Worm (Caenorhabditis elegans) whole organism, L2 larva: ENCODE measurements around the gene T26H5.9.

Experiments
- C34F6.9 ChIP-seq: fragments of 150-350 bp; optimal IDR thresholded peaks from 2 replicates; lab custom pipeline; 2014; ENCODE audit warnings: missing biosample characterization, missing genetic modification characterization
- F13H6.1 ChIP-seq: sonication (generic microtip); optimal IDR thresholded peaks from 2 replicates; lab custom pipeline; 2016; ENCODE audit warnings: missing genetic modification characterization, missing compliant biosample characterization
- R02D3.7 ChIP-seq: fragments of 150-350 bp; optimal IDR thresholded peaks from 2 replicates; lab custom pipeline; 2014; ENCODE audit warnings: missing biosample characterization, missing genetic modification characterization
- Y55F3AM.14 ChIP-seq: fragments of 200-800 bp; sonication (Bioruptor generic); optimal IDR thresholded peaks from 2 replicates; lab custom pipeline; 2018; ENCODE audit warnings: mild to moderate bottlenecking, missing genetic modification characterization, missing compliant biosample characterization
- alr-1 ChIP-seq: fragments of 150-350 bp; optimal IDR thresholded peaks from 2 replicates; lab custom pipeline; 2014; ENCODE audit warnings: missing biosample characterization, missing genetic modification characterization
- aly-2 ChIP-seq: fragments of 150-350 bp; optimal IDR thresholded peaks from 2 replicates; lab custom pipeline; 2014; ENCODE audit warnings: missing biosample characterization, missing genetic modification characterization
- blmp-1 ChIP-seq: sonication (generic microtip); optimal IDR thresholded peaks from 2 replicates; lab custom pipeline; 2017; ENCODE audit warnings: missing genetic modification characterization, mild to moderate bottlenecking, missing compliant biosample characterization, antibody characterized with exemption, moderate library complexity; ENCODE audit not compliant: insufficient read depth
- crh-2 ChIP-seq: sonication (generic microtip); optimal IDR thresholded peaks from 2 replicates; lab custom pipeline; 2017; ENCODE audit warnings: missing biosample characterization, missing genetic modification characterization
- dmd-4 ChIP-seq: sonication (generic microtip); optimal IDR thresholded peaks from 2 replicates; lab custom pipeline; 2017; ENCODE audit warnings: missing biosample characterization, missing genetic modification characterization
- egl-27 ChIP-seq: sonication (generic microtip); optimal IDR thresholded peaks from 3 replicates; lab custom pipeline; 2017; ENCODE audit warnings: missing biosample characterization, missing genetic modification reagents, missing genetic modification characterization
- elt-3 ChIP-seq: sonication (generic microtip); optimal IDR thresholded peaks from 2 replicates; lab custom pipeline; 2017; ENCODE audit warnings: missing biosample characterization, missing genetic modification characterization
- fos-1 ChIP-seq: fragments of 150-350 bp; optimal IDR thresholded peaks from 2 replicates; lab custom pipeline; 2014; ENCODE audit warnings: missing biosample characterization, missing genetic modification characterization
- lin-11 ChIP-seq: fragments of 150-350 bp; sonication (generic microtip); optimal IDR thresholded peaks from 2 replicates; lab custom pipeline; 2014; ENCODE audit warnings: missing biosample characterization, missing genetic modification characterization, inconsistent platforms, mixed read lengths
- lin-13 ChIP-seq: fragments of 150-350 bp; optimal IDR thresholded peaks from 2 replicates; lab custom pipeline; 2014; ENCODE audit warnings: missing biosample characterization, missing genetic modification reagents, missing genetic modification characterization
- lin-39 ChIP-seq: fragments of 150-350 bp; optimal IDR thresholded peaks from 2 replicates; lab custom pipeline; 2014; ENCODE audit warnings: missing biosample characterization, missing genetic modification reagents, missing genetic modification characterization
- lsy-2 ChIP-seq, 2 experiments: fragments of 150-350 bp in 1 of 2; sonication (generic microtip) in 1 of 2; optimal IDR thresholded peaks; 2 replicates each; lab custom pipeline; 2014 to 2017; ENCODE audit warnings: missing biosample characterization in 2 of 2, missing genetic modification characterization in 2 of 2
- mab-5 ChIP-seq: fragments of 150-350 bp; optimal IDR thresholded peaks from 2 replicates; lab custom pipeline; 2014; ENCODE audit warnings: missing biosample characterization, missing genetic modification characterization
- mbf-1 ChIP-seq: sonication (generic microtip); optimal IDR thresholded peaks from 2 replicates; lab custom pipeline; 2017; ENCODE audit warnings: missing biosample characterization, missing genetic modification characterization
- mdl-1 ChIP-seq, 2 experiments: fragments of 150-350 bp in 1 of 2; sonication (generic microtip) in 1 of 2; optimal IDR thresholded peaks; 2 replicates each; lab custom pipeline; 2017; ENCODE audit warnings: missing biosample characterization in 2 of 2, missing genetic modification characterization in 2 of 2
- nhr-11 ChIP-seq: fragments of 150-350 bp; optimal IDR thresholded peaks from 2 replicates; lab custom pipeline; 2014; ENCODE audit warnings: missing biosample characterization, missing genetic modification characterization
- nhr-237 ChIP-seq: fragments of 150-350 bp; optimal IDR thresholded peaks from 2 replicates; lab custom pipeline; 2014; ENCODE audit warnings: missing biosample characterization, missing genetic modification characterization
- nhr-25 ChIP-seq: fragments of 150-350 bp; sonication (generic microtip); optimal IDR thresholded peaks from 3 replicates; lab custom pipeline; 2014; ENCODE audit warnings: missing biosample characterization, missing genetic modification characterization
- peb-1 ChIP-seq: fragments of 150-350 bp; optimal IDR thresholded peaks from 2 replicates; lab custom pipeline; 2014; ENCODE audit warnings: missing biosample characterization, missing genetic modification characterization
- sem-4 ChIP-seq: fragments of 150-350 bp; optimal IDR thresholded peaks from 2 replicates; lab custom pipeline; 2014; ENCODE audit warnings: missing biosample characterization, missing genetic modification reagents, missing genetic modification characterization
- sma-3 ChIP-seq: sonication (generic microtip); optimal IDR thresholded peaks from 2 replicates; lab custom pipeline; 2016; ENCODE audit warnings: missing genetic modification reagents, missing genetic modification characterization, missing compliant biosample characterization
- sma-9 ChIP-seq, 2 experiments: fragments of 150-350 bp in 1 of 2; sonication (generic microtip) in 1 of 2; optimal IDR thresholded peaks; 2 replicates each; lab custom pipeline; 2014 to 2016; ENCODE audit warnings: missing genetic modification characterization in 2 of 2, mild to moderate bottlenecking in 1 of 2, missing biosample characterization in 1 of 2, missing compliant biosample characterization in 1 of 2, missing genetic modification reagents in 1 of 2, moderate library complexity in 1 of 2
- snpc-4 ChIP-seq: fragments of 150-350 bp; optimal IDR thresholded peaks from 2 replicates; lab custom pipeline; 2014; ENCODE audit warnings: missing biosample characterization, missing genetic modification characterization
- unc-55 ChIP-seq: fragments of 150-350 bp; sonication (generic microtip); optimal IDR thresholded peaks from 3 replicates; lab custom pipeline; 2014; ENCODE audit warnings: missing biosample characterization, missing genetic modification reagents, missing genetic modification characterization
- unc-62 ChIP-seq: fragments of 150-350 bp; optimal IDR thresholded peaks from 2 replicates; lab custom pipeline; 2014; ENCODE audit warnings: missing biosample characterization, missing genetic modification reagents, missing genetic modification characterization
- ztf-1 ChIP-seq: fragments of 200-800 bp; sonication (Bioruptor generic); conservative IDR thresholded peaks from 2 replicates; pipeline ENCODE4 v1.3.6; 2022; ENCODE audit warnings: missing genetic modification characterization, missing compliant biosample characterization
- ztf-11 ChIP-seq: sonication (generic microtip); optimal IDR thresholded peaks from 2 replicates; lab custom pipeline; 2017; ENCODE audit warnings: missing biosample characterization, missing genetic modification characterization
- ztf-4 ChIP-seq: fragments of 150-350 bp; optimal IDR thresholded peaks from 2 replicates; lab custom pipeline; 2014; ENCODE audit warnings: missing biosample characterization, missing genetic modification characterization

The T26H5.9 gene

DNA sequence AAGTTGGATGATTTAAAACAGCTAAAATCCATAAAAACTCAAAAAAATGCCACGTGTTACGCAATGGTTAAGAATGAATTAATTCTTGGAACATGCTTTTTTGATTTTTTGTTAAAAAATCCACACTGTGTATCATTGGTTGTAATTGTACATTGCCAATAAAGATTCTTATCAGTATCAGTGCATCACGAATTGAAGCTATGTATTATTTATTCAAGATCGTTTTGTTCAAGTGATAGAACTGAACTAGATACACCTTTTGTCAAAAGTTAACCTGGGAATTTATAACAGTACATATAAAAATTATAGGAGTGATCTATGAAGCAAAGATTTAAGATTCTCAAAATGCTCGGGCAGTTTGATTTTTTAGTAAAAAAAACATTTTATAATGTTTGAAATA is 10.1 kb upstream of the T26H5.9 start:
- TF ChIP-seq nhr-25 (tag; lab: Kevin White, UChicago) (no peak), sma-3 (GFP tag; lab: Kevin White, UChicago) (no peak), sma-9 (GFP tag; optimal IDR thresholded peaks at IDR 0.05; lab: Kevin White, UChicago) (no peak), sma-9 (tag; optimal IDR thresholded peaks at IDR 0.05; lab: Kevin White, UChicago) (no peak), fos-1 (peak; percentile 68)
- TF ChIP-seq, all 48 proteins: peak for 1

DNA sequence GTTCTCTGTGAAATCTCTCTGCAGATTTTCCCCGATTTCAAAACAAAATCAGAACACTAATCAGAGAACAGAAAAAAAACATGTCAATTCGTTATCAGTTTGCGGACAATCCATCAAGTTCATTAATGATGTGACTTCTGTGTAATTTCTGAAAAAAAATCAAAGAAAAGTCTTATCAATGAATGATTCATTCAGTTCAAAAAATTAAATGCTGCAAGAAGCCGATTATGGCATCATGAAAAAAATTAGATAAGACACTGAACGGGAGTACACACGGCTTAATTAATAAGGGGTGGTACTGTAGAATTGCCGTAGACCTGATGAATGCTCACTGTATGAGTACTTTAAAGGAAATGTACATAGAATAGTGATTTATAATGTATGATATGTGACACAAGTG is 8.6 kb upstream of the T26H5.9 start:
- TF ChIP-seq fos-1 (peak; percentile 98), sma-9 (GFP tag; optimal IDR thresholded peaks at IDR 0.05; lab: Kevin White, UChicago) (peak; percentile 57), sma-9 (tag; optimal IDR thresholded peaks at IDR 0.05; lab: Kevin White, UChicago) (no peak), egl-27 (tag; lab: Kevin White, UChicago) (no peak)

DNA sequence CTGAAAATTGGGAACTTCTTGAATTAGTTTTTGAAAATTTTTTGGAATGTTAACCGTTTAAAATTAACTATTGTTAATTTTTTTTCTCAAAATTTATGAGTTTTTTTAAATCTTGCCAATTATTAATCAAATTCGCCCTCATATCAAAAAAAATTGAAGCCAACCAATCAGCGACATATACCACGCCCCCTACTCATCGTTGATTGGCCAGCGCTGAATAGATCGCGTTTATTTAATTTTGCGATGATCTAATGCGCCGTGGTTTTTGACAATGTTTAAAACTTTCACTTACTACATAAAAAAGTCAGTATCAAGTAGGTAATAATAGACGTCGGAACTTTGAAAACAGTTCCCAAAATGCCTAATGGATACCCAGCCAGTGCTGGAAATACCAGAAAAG is 2.3 kb upstream of the T26H5.9 start:
- TF ChIP-seq mdl-1 (tag; optimal IDR thresholded peaks at IDR 0.05; lab: Kevin White, UChicago) (no peak), lin-13 (no peak)

DNA sequence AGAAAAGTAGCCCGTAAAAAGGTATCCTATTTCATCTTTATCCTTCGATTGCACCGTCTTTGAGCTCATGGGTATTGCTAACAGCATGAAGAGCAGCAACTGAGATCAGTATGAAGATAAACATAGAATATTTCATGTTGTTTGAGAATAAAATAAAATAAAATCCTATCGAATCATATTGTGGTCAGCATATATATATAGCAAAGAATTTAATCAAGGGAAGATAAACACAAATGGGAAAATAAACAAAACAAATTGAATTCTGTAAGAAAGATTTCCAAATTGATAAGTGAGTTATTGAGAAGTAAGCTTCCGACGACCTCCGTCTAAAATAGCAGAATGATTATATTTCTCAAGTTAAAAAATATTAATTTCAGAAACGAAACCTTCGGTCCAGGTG is 1.0 kb upstream of the T26H5.9 start, which contains the start of gene T26H5.10:
T26H5.10 (minus strand) TSS at position 101 of the 400 bp plus-strand sequence.
- TF ChIP-seq lin-39 (tag; lab: Kevin White, UChicago), result no peak
- TF ChIP-seq ztf-1, result no peak
- TF ChIP-seq mbf-1, result no peak
- TF ChIP-seq elt-3, result no peak
- no peak for TF ChIP-seq sma-9 (GFP tag; optimal IDR thresholded peaks at IDR 0.05; lab: Kevin White, UChicago)
- TF ChIP-seq sma-9 (tag; optimal IDR thresholded peaks at IDR 0.05; lab: Kevin White, UChicago), result no peak
- no peak for TF ChIP-seq snpc-4
- no peak for TF ChIP-seq sem-4
- TF ChIP-seq unc-62 (GFP tag; lab: Kevin White, UChicago), result no peak
- no peak for TF ChIP-seq aly-2 (tag; lab: Kevin White, UChicago)
- no peak for TF ChIP-seq lin-11 (tag; lab: Kevin White, UChicago)
- TF ChIP-seq ztf-4 (tag; lab: Kevin White, UChicago), result no peak
- no peak for TF ChIP-seq sma-3 (GFP tag; lab: Kevin White, UChicago)
- TF ChIP-seq lsy-2 (tag; optimal IDR thresholded peaks at IDR 0.05; lab: Kevin White, UChicago), result no peak
- TF ChIP-seq unc-55 (GFP tag; lab: Kevin White, UChicago), result no peak
- TF ChIP-seq nhr-237 (tag; lab: Kevin White, UChicago), result no peak
- TF ChIP-seq R02D3.7 (tag; lab: Kevin White, UChicago), result no peak
- TF ChIP-seq, all 48 proteins: peak for 0

DNA sequence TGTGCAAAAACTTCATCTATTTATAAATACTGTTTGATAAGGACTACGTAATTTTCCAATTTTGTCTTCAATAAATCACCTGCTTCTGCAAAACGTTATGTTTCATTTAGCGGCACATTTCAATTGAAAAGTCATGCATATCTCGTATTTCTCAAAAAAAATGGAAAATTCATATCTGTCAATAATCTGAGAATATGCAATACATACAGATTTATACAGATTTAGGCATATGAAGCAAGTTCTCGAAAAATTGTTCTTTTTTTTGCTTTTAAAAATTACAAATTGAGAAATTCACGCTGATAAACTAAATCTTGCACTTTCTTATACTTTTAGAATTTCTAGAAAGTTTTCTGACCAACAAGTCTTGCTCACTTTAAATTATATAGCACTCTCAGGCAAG is 528 bp upstream of the T26H5.9 start, which contains the start of gene T26H5.11:
T26H5.11 (minus strand) TSS at position 101 of the 400 bp plus-strand sequence.
- TF ChIP-seq alr-1, result no peak
- no peak for TF ChIP-seq blmp-1
- TF ChIP-seq C34F6.9 (tag; lab: Kevin White, UChicago), result no peak
- no peak for TF ChIP-seq nhr-25 (tag; lab: Kevin White, UChicago)
- no peak for TF ChIP-seq fos-1
- TF ChIP-seq crh-2 (tag; lab: Kevin White, UChicago), result no peak
- no peak for TF ChIP-seq mdl-1 (tag; optimal IDR thresholded peaks at IDR 0.05; lab: Kevin White, UChicago)
- no peak for TF ChIP-seq lin-11 (tag; lab: Kevin White, UChicago)
- TF ChIP-seq lin-13, result no peak
- TF ChIP-seq sem-4, result no peak
- TF ChIP-seq, all 48 proteins: peak for 0

DNA sequence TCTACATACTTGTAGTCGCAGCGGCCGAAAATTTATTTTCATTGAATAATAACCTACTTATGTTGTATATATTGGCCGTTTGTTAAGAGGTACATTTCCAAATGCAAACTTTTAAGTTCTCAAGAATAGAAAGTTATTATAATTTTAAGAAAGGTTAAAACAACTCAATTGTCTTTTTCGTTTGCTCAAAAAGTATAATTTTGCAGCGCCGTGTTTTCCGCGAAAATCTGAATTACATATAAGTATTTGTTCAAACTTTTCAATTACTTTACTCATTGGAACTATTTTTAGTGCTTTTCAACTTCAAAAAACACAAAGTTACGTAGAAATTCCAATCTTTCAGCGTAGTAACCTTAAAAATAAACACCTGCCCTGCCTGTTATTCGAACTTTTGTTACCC is 721 bp downstream of the T26H5.9 start, which contains the start of gene srh-239:
srh-239 (plus strand) TSS at position 301 of the 400 bp plus-strand sequence.
- no peak for TF ChIP-seq mdl-1 (tag; optimal IDR thresholded peaks at IDR 0.05; lab: Kevin White, UChicago)

DNA sequence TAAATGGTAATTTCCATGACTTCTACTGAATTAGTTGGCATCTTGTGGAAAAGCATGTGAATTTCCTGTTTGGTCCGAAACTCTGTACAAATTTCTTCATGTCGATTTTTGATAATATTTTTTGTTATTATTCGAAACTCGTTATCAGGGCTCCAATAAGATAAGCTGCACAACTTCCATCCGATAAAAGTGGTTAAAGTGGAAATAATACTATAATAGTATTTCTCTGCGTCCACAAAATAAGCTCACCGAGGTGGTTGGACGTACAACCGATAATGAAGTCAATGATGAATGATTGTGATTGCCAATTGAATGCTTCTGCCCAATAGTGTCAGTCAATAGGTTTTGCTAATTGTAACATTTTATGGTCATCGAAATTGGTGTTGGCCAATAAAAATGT is 3.7 kb downstream of the T26H5.9 start, which contains the start of gene T26H5.4:
T26H5.4 (minus strand) TSS at position 294 of the 400 bp plus-strand sequence.
- TF ChIP-seq fos-1, result peak; percentile 39
- no peak for TF ChIP-seq F13H6.1 (tag; lab: Kevin White, UChicago)

DNA sequence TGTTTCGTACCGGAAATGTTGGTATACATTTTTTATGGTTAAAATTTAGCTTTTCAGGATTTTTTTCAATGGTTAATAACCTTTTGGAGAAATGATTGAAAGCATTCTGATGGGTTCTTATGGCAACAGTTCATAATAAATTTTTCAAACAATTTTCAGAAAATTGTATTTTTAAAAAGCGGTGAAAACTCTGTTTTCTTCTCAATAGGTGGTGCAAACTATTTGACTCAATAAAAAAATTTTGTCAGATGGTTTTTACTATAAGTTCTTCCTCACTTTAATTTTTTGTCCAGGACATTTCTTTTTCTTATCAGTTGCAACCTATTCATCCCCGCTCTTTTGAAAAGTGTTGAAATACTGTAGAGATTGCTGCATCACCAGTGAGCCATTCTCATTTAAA is 4.1 kb downstream of the T26H5.9 start, which contains the start of gene T26H5.14:
T26H5.14 (plus strand) TSS at position 301 of the 400 bp plus-strand sequence.
- TF ChIP-seq F13H6.1 (tag; lab: Kevin White, UChicago) (no peak), Y55F3AM.14 (GFP tag; lab: Kevin White, UChicago) (no peak), ztf-11 (no peak), unc-55 (GFP tag; lab: Kevin White, UChicago) (no peak), sma-9 (GFP tag; optimal IDR thresholded peaks at IDR 0.05; lab: Kevin White, UChicago) (no peak), sma-9 (tag; optimal IDR thresholded peaks at IDR 0.05; lab: Kevin White, UChicago) (no peak), ztf-1 (no peak), dmd-4 (tag; lab: Kevin White, UChicago) (no peak), mab-5 (tag; lab: Kevin White, UChicago) (no peak), nhr-11 (no peak), blmp-1 (no peak), mbf-1 (no peak), sma-3 (GFP tag; lab: Kevin White, UChicago) (no peak), peb-1 (tag; lab: Kevin White, UChicago) (no peak)
